Worm (Caenorhabditis elegans): ENCODE results near the gene F55H2.5.

F55H2.5 gene

DNA sequence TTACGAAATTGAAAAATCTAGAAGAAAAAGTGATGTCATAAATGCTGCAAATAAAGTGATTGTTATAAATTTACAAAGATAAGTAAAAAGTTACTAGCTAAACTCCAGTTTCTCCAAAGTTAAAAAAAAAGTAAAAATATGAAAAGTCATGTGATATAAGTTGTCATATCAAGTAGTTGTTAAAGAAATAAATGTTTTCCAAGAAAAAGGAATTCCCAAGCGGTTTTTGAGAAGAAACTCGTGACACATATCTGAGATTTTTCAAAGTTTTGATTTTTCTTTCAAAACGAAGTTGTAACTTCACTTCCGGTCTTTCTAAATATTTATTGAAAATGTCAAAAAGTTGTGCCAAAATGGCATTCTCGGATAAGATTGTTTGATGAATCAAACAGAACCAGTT is 10.2 kb upstream of the F55H2.5 start (continued):
- TF ChIP-seq aly-2 (tag; optimal IDR thresholded peaks at IDR 0.05) (no peak), rnt-1 (tag; optimal IDR thresholded peaks at IDR 0.05) (no peak), hlh-4 (tag; optimal IDR thresholded peaks at IDR 0.05) (no peak), ceh-63 (GFP tag; optimal IDR thresholded peaks at IDR 0.05) (no peak), ceh-90 (tag; optimal IDR thresholded peaks at IDR 0.05) (no peak), nhr-84 (tag; optimal IDR thresholded peaks at IDR 0.05) (no peak), hlh-17 (GFP tag; optimal IDR thresholded peaks at IDR 0.05; ENCODE audit: borderline replicate concordance) (no peak), zip-4 (GFP tag; optimal IDR thresholded peaks at IDR 0.05) (no peak), nhr-237 (tag; optimal IDR thresholded peaks at IDR 0.05) (no peak), elt-2 (tag; optimal IDR thresholded peaks at IDR 0.05) (no peak), ces-1 (GFP tag; optimal IDR thresholded peaks at IDR 0.05) (no peak), sptf-1 (tag; optimal IDR thresholded peaks at IDR 0.05) (no peak), tlp-1 (tag; optimal IDR thresholded peaks at IDR 0.05) (no peak), lin-14 (GFP tag; optimal IDR thresholded peaks at IDR 0.05) (peak; percentile 59), ama-1 (optimal IDR thresholded peaks at IDR 0.05) (no peak), unc-30 (tag; optimal IDR thresholded peaks at IDR 0.05) (no peak), C04F5.9 (tag; optimal IDR thresholded peaks at IDR 0.05) (no peak), irx-1 (tag; optimal IDR thresholded peaks at IDR 0.05) (no peak), lin-39 (tag; optimal IDR thresholded peaks at IDR 0.05) (peak; percentile 52), nhr-77 (tag; optimal IDR thresholded peaks at IDR 0.05) (no peak), nhr-28 (tag; optimal IDR thresholded peaks at IDR 0.05) (no peak), grh-1 (GFP tag; IDR thresholded peaks at IDR 0.05) (no peak), swsn-7 (tag; optimal IDR thresholded peaks at IDR 0.05) (peak; percentile 16), nhr-47 (tag; optimal IDR thresholded peaks at IDR 0.05) (peak; percentile 21), zag-1 (tag; optimal IDR thresholded peaks at IDR 0.05) (no peak), lin-13 (GFP tag; optimal IDR thresholded peaks at IDR 0.05) (no peak), ceh-88 (GFP tag; IDR thresholded peaks at IDR 0.05) (no peak), snpc-4 (tag; optimal IDR thresholded peaks at IDR 0.05) (no peak), pag-3 (tag; optimal IDR thresholded peaks at IDR 0.05; ENCODE audit: borderline replicate concordance, insufficient read depth) (no peak), ceh-82 (tag; optimal IDR thresholded peaks at IDR 0.05) (no peak), unc-86 (tag; optimal IDR thresholded peaks at IDR 0.05) (no peak), nhr-71 (tag; optimal IDR thresholded peaks at IDR 0.05) (peak; percentile 56), pqm-1 (tag; optimal IDR thresholded peaks at IDR 0.05) (no peak), isw-1 (GFP tag; IDR thresholded peaks at IDR 0.05) (no peak), alr-1 (tag; optimal IDR thresholded peaks at IDR 0.05; ENCODE audit: borderline replicate concordance) (no peak), mef-2 (tag; optimal IDR thresholded peaks at IDR 0.05) (no peak), ets-5 (GFP tag; IDR thresholded peaks at IDR 0.05) (no peak), unc-98 (GFP tag; IDR thresholded peaks at IDR 0.05) (no peak), dpl-1 (GFP tag; optimal IDR thresholded peaks at IDR 0.05) (no peak), nhr-11 (tag; optimal IDR thresholded peaks at IDR 0.05) (no peak), nhr-19 (GFP tag; conservative IDR thresholded peaks at IDR 0.05) (peak; percentile 8; the same call in 1 of the 2 replicates), tbx-2 (tag; optimal IDR thresholded peaks at IDR 0.05) (no peak), fkh-10 (GFP tag; optimal IDR thresholded peaks at IDR 0.05) (no peak), C16A3.4 (tag; optimal IDR thresholded peaks at IDR 0.05) (no peak), ceh-8 (GFP tag; optimal IDR thresholded peaks at IDR 0.05) (no peak), jun-1 (tag; optimal IDR thresholded peaks at IDR 0.05) (no peak), snu-23 (GFP tag; optimal IDR thresholded peaks at IDR 0.05) (no peak), mdl-1 (tag; optimal IDR thresholded peaks at IDR 0.05) (no peak)
